Worm (Caenorhabditis elegans) whole organism, L4 larva: ENCODE results near the gene R12G8.1.

ENCODE experiments used
- egl-27 ChIP-seq: sonication (generic microtip); optimal IDR thresholded peaks from 3 replicates; lab custom pipeline; 2017; ENCODE audit warnings: missing biosample characterization, missing genetic modification reagents, missing genetic modification characterization
- lin-15B ChIP-seq: fragments of 150-350 bp; sonication (generic microtip); optimal IDR thresholded peaks from 3 replicates; lab custom pipeline; 2014; ENCODE audit warnings: missing biosample characterization, missing genetic modification characterization
- unc-62 ChIP-seq, 3 experiments: fragments of 150-350 bp in 1 of 3; sonication (generic microtip); optimal IDR thresholded peaks in 2 of 3; peaks in 1 of 3; 1 replicate in 1 of 3; 2 replicates in 2 of 3; lab custom pipeline; 2014 to 2017; ENCODE audit warnings: missing biosample characterization in 3 of 3, missing genetic modification characterization in 3 of 3, missing genetic modification reagents in 3 of 3, missing genotype in 1 of 3

DNA sequence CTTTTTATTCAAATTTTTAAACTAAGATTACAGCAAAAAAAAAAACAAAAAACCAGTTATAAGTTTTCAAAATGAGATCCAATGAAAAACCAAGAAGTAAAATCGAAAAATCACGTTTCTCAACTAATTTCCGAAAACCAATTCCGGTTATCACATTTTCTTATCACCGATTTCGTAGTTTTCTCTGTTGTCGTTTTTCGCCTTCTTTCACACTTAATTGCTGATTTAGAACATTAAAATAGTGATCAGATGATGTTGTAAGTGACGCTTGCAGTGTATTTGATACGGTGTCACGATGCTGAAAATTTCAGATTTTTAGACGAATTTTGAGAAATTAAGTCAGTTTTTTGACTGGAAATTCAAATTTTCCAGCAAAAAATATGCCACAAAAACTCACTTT is 31.2 kb upstream of the R12G8.1 start:
- TF ChIP-seq egl-27 = no peak
- TF ChIP-seq lin-15B (tag; lab: Kevin White, UChicago) = no peak
- peak in 1 of 2 experiments; percentile 30 for TF ChIP-seq unc-62 (GFP tag; optimal IDR thresholded peaks at IDR 0.05 in 1 of 2; lab: Kevin White, UChicago)
- no peak for TF ChIP-seq unc-62 (tag; optimal IDR thresholded peaks at IDR 0.05; lab: Kevin White, UChicago)
